Fruit fly (Drosophila melanogaster) whole organism, embryonic: ENCODE results near the gene sesB.

ENCODE experiments used
- Awh ChIP-seq: fragments of 200-800 bp; sonication (Bioruptor generic); IDR thresholded peaks from 2 replicates; pipeline ENCODE4, ENCODE4 v1.3.6; 2022; ENCODE audit warnings: missing biosample characterization, missing genetic modification characterization
- BEAF-32 ChIP-seq: fragments of 200-800 bp; sonication (Bioruptor generic); optimal IDR thresholded peaks from 3 replicates; lab custom pipeline; 2017; ENCODE audit warnings: missing biosample characterization, missing genetic modification characterization, mild to moderate bottlenecking, moderate library complexity, missing genetic modification reagents
- CG10321 ChIP-seq: fragments of 200-800 bp; sonication (Bioruptor generic); IDR thresholded peaks from 2 replicates; pipeline ENCODE4 v1.3.6; 2022; ENCODE audit warnings: missing biosample characterization, missing genetic modification characterization
- CG12942 ChIP-seq: fragments of 200-800 bp; sonication (Bioruptor generic); optimal IDR thresholded peaks from 3 replicates; lab custom pipeline; 2016; ENCODE audit warnings: missing biosample characterization, missing genetic modification characterization
- CG14014 ChIP-seq: fragments of 200-800 bp; sonication (Bioruptor generic); IDR thresholded peaks from 2 replicates; pipeline ENCODE4 v1.3.6; 2022; ENCODE audit warnings: missing biosample characterization, missing genetic modification characterization
- CG15073 ChIP-seq: fragments of 200-800 bp; sonication (Bioruptor generic); optimal IDR thresholded peaks from 2 replicates; lab custom pipeline; 2016; ENCODE audit warnings: missing biosample characterization, missing genetic modification characterization
- CG1529 ChIP-seq: fragments of 200-800 bp; sonication (Bioruptor generic); optimal IDR thresholded peaks from 3 replicates; lab custom pipeline; 2018; ENCODE audit warnings: missing biosample characterization, missing genetic modification characterization
- CG15696 ChIP-seq: fragments of 200-800 bp; sonication (Bioruptor generic); optimal IDR thresholded peaks from 2 replicates; lab custom pipeline; 2019; ENCODE audit warnings: missing biosample characterization, mild to moderate bottlenecking, missing genetic modification characterization, moderate library complexity
- CG16813 ChIP-seq: fragments of 200-800 bp; sonication (Bioruptor generic); IDR thresholded peaks from 3 replicates; pipeline ENCODE4 v1.3.6; 2022; ENCODE audit warnings: missing biosample characterization, missing genetic modification characterization; ENCODE audit not compliant: partially characterized antibody
- CG17186 ChIP-seq: fragments of 200-800 bp; sonication (Bioruptor generic); optimal IDR thresholded peaks from 3 replicates; lab custom pipeline; 2017; ENCODE audit warnings: missing biosample characterization, missing genetic modification reagents, missing genetic modification characterization
- CG2129 ChIP-seq: fragments of 200-800 bp; sonication (Bioruptor generic); IDR thresholded peaks from 2 replicates; pipeline ENCODE4 v1.3.6; 2022; ENCODE audit warnings: missing biosample characterization, missing genetic modification characterization; ENCODE audit not compliant: partially characterized antibody
- CG3163 ChIP-seq: fragments of 200-800 bp; sonication (Bioruptor generic); optimal IDR thresholded peaks from 3 replicates; lab custom pipeline; 2016; ENCODE audit warnings: missing biosample characterization, missing genetic modification characterization
- CG3726 ChIP-seq: fragments of 200-800 bp; sonication (Bioruptor generic); IDR thresholded peaks from 3 replicates; pipeline ENCODE4, ENCODE4 v1.3.6; 2022; ENCODE audit warnings: missing biosample characterization, missing genetic modification characterization
- CG3995 ChIP-seq: fragments of 200-800 bp; sonication (Bioruptor generic); optimal IDR thresholded peaks from 3 replicates; lab custom pipeline; 2016; ENCODE audit warnings: missing biosample characterization, missing genetic modification characterization
- CG4854 ChIP-seq: fragments of 200-800 bp; sonication (Bioruptor generic); optimal IDR thresholded peaks from 2 replicates; lab custom pipeline; 2016; ENCODE audit warnings: missing biosample characterization, missing genetic modification characterization, inconsistent platforms
- CG6791 ChIP-seq: fragments of 200-800 bp; sonication (Bioruptor generic); IDR thresholded peaks from 3 replicates; pipeline ENCODE4 v1.3.6; 2022; ENCODE audit warnings: missing biosample characterization, missing genetic modification characterization; ENCODE audit not compliant: partially characterized antibody
- CG8478 ChIP-seq: fragments of >200 bp; optimal IDR thresholded peaks from 2 replicates; lab custom pipeline; 2018
- CG9609 ChIP-seq: fragments of 200-800 bp; sonication (Bioruptor generic); optimal IDR thresholded peaks from 3 replicates; lab custom pipeline; 2016; ENCODE audit warnings: missing biosample characterization, missing genetic modification characterization
- Deaf1 ChIP-seq: fragments of 200-800 bp; optimal IDR thresholded peaks from 3 replicates; lab custom pipeline; 2019; ENCODE audit warnings: missing biosample characterization, mild to moderate bottlenecking, missing genetic modification characterization, moderate library complexity
- Dref ChIP-seq: fragments of 200-800 bp; sonication (Bioruptor generic); IDR thresholded peaks from 2 replicates; pipeline ENCODE4 v1.3.6; 2022; ENCODE audit warnings: missing biosample characterization, missing genetic modification characterization
- ERR ChIP-seq: fragments of 200-800 bp; sonication (Bioruptor generic); optimal IDR thresholded peaks from 2 replicates; lab custom pipeline; 2016; ENCODE audit warnings: missing biosample characterization, missing genetic modification characterization
- Fer2 ChIP-seq: fragments of 200-800 bp; sonication (Bioruptor generic); optimal IDR thresholded peaks from 2 replicates; lab custom pipeline; 2018; ENCODE audit warnings: missing biosample characterization, mild to moderate bottlenecking, missing genetic modification characterization, moderate library complexity
- HLH54F ChIP-seq: fragments of 200-800 bp; sonication (Bioruptor generic); optimal IDR thresholded peaks from 3 replicates; lab custom pipeline; 2016; ENCODE audit warnings: missing biosample characterization, missing genetic modification characterization
- Hr39 ChIP-seq: fragments of >200 bp; optimal IDR thresholded peaks from 2 replicates; lab custom pipeline; 2017
- Lhr ChIP-seq: fragments of 200-800 bp; sonication (Bioruptor generic); optimal IDR thresholded peaks from 3 replicates; lab custom pipeline; 2017; ENCODE audit warnings: mild to moderate bottlenecking, missing biosample characterization, missing genetic modification reagents, missing genetic modification characterization
- MESR4 ChIP-seq: fragments of 200-800 bp; sonication (Bioruptor generic); optimal IDR thresholded peaks from 2 replicates; lab custom pipeline; 2018; ENCODE audit warnings: missing biosample characterization, mild to moderate bottlenecking, missing genetic modification characterization, moderate library complexity
- Rx ChIP-seq: fragments of 200-800 bp; sonication (Bioruptor generic); IDR thresholded peaks from 2 replicates; pipeline ENCODE4 v1.3.6; 2022; ENCODE audit warnings: missing biosample characterization, missing genetic modification characterization
- Side ChIP-seq: fragments of 200-800 bp; sonication (Bioruptor generic); optimal IDR thresholded peaks from 2 replicates; lab custom pipeline; 2016; ENCODE audit warnings: missing biosample characterization, missing genetic modification characterization
- Sin3A ChIP-seq: fragments of >200 bp; optimal IDR thresholded peaks from 2 replicates; lab custom pipeline; 2018
- ato ChIP-seq: fragments of 200-800 bp; sonication (Bioruptor generic); IDR thresholded peaks from 2 replicates; pipeline ENCODE4 v1.3.6; 2022; ENCODE audit warnings: missing biosample characterization, missing genetic modification characterization; ENCODE audit not compliant: partially characterized antibody
- bbx ChIP-seq: fragments of 200-800 bp; sonication (Bioruptor generic); IDR thresholded peaks from 2 replicates; pipeline ENCODE4 v1.3.6; 2022; ENCODE audit warnings: missing biosample characterization, missing genetic modification characterization; ENCODE audit not compliant: partially characterized antibody
- bsh ChIP-seq, 2 experiments: fragments of 200-800 bp; sonication (Bioruptor generic); optimal IDR thresholded peaks; 2 replicates each; lab custom pipeline; 2017 to 2018; ENCODE audit warnings: mild to moderate bottlenecking in 2 of 2, missing biosample characterization in 2 of 2, missing genetic modification characterization in 2 of 2, moderate library complexity in 1 of 2
- ci ChIP-seq: fragments of 200-800 bp; sonication (Bioruptor generic); IDR thresholded peaks from 3 replicates; pipeline ENCODE4 v1.3.6; 2022; ENCODE audit warnings: missing biosample characterization, missing genetic modification characterization
- crp ChIP-seq, 2 experiments: fragments of 200-800 bp; sonication (Bioruptor generic); optimal IDR thresholded peaks; 2 replicates in 1 of 2; 3 replicates in 1 of 2; lab custom pipeline; 2017; ENCODE audit warnings: missing biosample characterization in 2 of 2, missing genetic modification characterization in 2 of 2, mild to moderate bottlenecking in 1 of 2, moderate library complexity in 1 of 2
- dm ChIP-seq: fragments of 200-800 bp; sonication (Bioruptor generic); optimal IDR thresholded peaks from 3 replicates; lab custom pipeline; 2016; ENCODE audit warnings: missing biosample characterization, missing genetic modification characterization
- eve ChIP-seq, 2 experiments: fragments of >200 bp; optimal IDR thresholded peaks; 2 replicates each; lab custom pipeline; 2017; ENCODE audit warnings: missing biosample characterization in 2 of 2, missing genetic modification characterization in 2 of 2
- eyg ChIP-seq: fragments of 200-800 bp; sonication (Bioruptor generic); optimal IDR thresholded peaks from 3 replicates; lab custom pipeline; 2016; ENCODE audit warnings: missing biosample characterization, missing genetic modification characterization
- gsb-n ChIP-seq: fragments of 200-800 bp; sonication (Bioruptor generic); optimal IDR thresholded peaks from 3 replicates; lab custom pipeline; 2018; ENCODE audit warnings: missing biosample characterization, mild to moderate bottlenecking, missing genetic modification characterization
- hb ChIP-seq: fragments of 200-800 bp; sonication (Bioruptor generic); IDR thresholded peaks from 3 replicates; pipeline ENCODE4 v1.3.6; 2022; ENCODE audit warnings: missing biosample characterization, missing genetic modification characterization; ENCODE audit not compliant: partially characterized antibody
- kah ChIP-seq: fragments of 200-800 bp; sonication (Bioruptor generic); optimal IDR thresholded peaks from 2 replicates; lab custom pipeline; 2018; ENCODE audit warnings: missing biosample characterization, mild to moderate bottlenecking, missing genetic modification characterization
- knrl ChIP-seq: fragments of 200-800 bp; sonication (Bioruptor generic); IDR thresholded peaks from 3 replicates; pipeline ENCODE4 v1.3.6; 2022; ENCODE audit warnings: missing biosample characterization, missing genetic modification characterization; ENCODE audit not compliant: partially characterized antibody
- maf-S ChIP-seq: fragments of 200-800 bp; sonication (Bioruptor generic); optimal IDR thresholded peaks from 2 replicates; lab custom pipeline; 2016; ENCODE audit warnings: missing biosample characterization, missing genetic modification characterization
- mld ChIP-seq: fragments of 200-800 bp; sonication (Bioruptor generic); IDR thresholded peaks from 3 replicates; pipeline ENCODE4 v1.3.6; 2022; ENCODE audit warnings: missing biosample characterization, missing genetic modification characterization; ENCODE audit not compliant: partially characterized antibody
- org-1 ChIP-seq: fragments of 200-800 bp; sonication (Bioruptor generic); optimal IDR thresholded peaks from 2 replicates; lab custom pipeline; 2017; ENCODE audit warnings: missing biosample characterization, missing genetic modification characterization
- pros ChIP-seq: fragments of 200-800 bp; sonication (Bioruptor generic); optimal IDR thresholded peaks from 3 replicates; lab custom pipeline; 2019; ENCODE audit warnings: missing biosample characterization, mild to moderate bottlenecking, missing genetic modification characterization, moderate library complexity
- pum ChIP-seq: fragments of 200-800 bp; sonication (Bioruptor generic); optimal IDR thresholded peaks from 2 replicates; lab custom pipeline; 2016; ENCODE audit warnings: missing biosample characterization, missing genetic modification characterization
- sisA ChIP-seq: fragments of 200-800 bp; sonication (Bioruptor generic); IDR thresholded peaks from 2 replicates; pipeline ENCODE4 v1.3.6; 2022; ENCODE audit warnings: missing biosample characterization, missing genetic modification characterization
- tx ChIP-seq: fragments of 200-800 bp; sonication (Bioruptor generic); optimal IDR thresholded peaks from 2 replicates; lab custom pipeline; 2016; ENCODE audit warnings: missing biosample characterization, missing genetic modification characterization
- vnd ChIP-seq: fragments of 200-800 bp; sonication (Bioruptor generic); IDR thresholded peaks from 3 replicates; pipeline ENCODE4 v1.3.6; 2022; ENCODE audit warnings: missing biosample characterization, missing genetic modification characterization; ENCODE audit not compliant: partially characterized antibody
- wdn ChIP-seq: fragments of 200-800 bp; sonication (Bioruptor generic); IDR thresholded peaks from 2 replicates; pipeline ENCODE4 v1.3.6; 2022; ENCODE audit warnings: missing biosample characterization, missing genetic modification characterization

Gene sesB

DNA sequence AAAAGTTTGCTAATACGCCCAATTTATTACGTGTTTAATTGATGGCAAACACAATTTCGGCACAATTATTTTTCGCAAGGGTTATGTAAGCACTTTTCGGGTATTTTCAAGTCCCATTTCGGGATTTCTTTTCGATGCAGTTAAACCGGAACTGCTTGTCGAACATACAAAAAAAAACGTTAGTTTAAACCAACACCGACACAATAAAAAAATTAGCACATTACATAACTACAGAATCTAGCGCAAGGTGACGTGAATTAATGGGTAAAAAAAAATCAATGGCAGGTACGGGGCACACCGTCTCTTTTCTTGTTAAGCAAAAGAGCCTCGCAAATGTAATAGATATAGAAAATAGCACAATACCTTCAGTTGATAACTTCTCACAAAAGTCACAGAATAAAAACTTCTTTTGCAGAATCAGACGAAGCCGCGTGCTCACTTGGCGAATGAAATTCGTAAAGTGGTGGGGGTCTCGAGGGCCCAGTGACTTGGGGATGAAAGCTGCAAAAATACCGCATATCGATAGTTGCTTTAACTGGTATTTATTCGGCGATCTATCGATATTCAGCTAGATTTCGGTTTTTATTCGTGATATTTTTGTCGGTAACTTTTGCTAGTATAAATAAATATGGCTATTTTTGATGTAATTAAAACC, at the start of gene sesB, which contains the start of gene Ant2:
sesB (minus strand) TSS at position 516 of the 655 bp plus-strand sequence.
Ant2 (minus strand) TSS at position 465 of the 655 bp plus-strand sequence.
- TF ChIP-seq hb (GFP tag; lab: Robert Waterston, UW) (peak; percentile 64; the same call in 1 of the 3 replicates), sisA (GFP tag; lab: Robert Waterston, UW) (no peak), ERR (peak; percentile 37), CG3995 (GFP tag; lab: Kevin White, UChicago) (peak; percentile 93), org-1 (GFP tag; lab: Kevin White, UChicago) (no peak), CG6791 (GFP tag; lab: Robert Waterston, UW) (peak; percentile 77), HLH54F (no peak), bbx (GFP tag; lab: Robert Waterston, UW) (peak; percentile 82), CG3163 (GFP tag; lab: Kevin White, UChicago) (no peak), pum (GFP tag; lab: Kevin White, UChicago) (no peak), Awh (no peak), CG4854 (no peak), CG1529 (GFP tag; lab: Kevin White, UChicago) (no peak), Hr39 (lab: Kevin White, UChicago) (no peak), Side (GFP tag; lab: Kevin White, UChicago) (no peak), CG12942 (no peak), CG17186 (GFP tag; lab: Kevin White, UChicago) (no peak), CG3726 (no peak), CG14014 (GFP tag; lab: Robert Waterston, UW) (no peak), MESR4 (GFP tag; lab: Kevin White, UChicago) (peak; percentile 75), maf-S (no peak), dm (GFP tag; lab: Kevin White, UChicago) (no peak), Lhr (GFP tag; lab: Kevin White, UChicago) (peak; percentile 27), CG15696 (tag; lab: Kevin White, UChicago) (no peak), wdn (GFP tag; lab: Robert Waterston, UW) (0 out of 2 replicates have a peak, but pooled peaks have one; percentile 12), knrl (GFP tag; lab: Robert Waterston, UW) (peak; percentile 76), vnd (GFP tag; lab: Robert Waterston, UW) (peak; percentile 71), CG16813 (GFP tag; lab: Robert Waterston, UW) (peak; percentile 76), pros (GFP tag; lab: Kevin White, UChicago) (no peak), crp (GFP tag; optimal IDR thresholded peaks at IDR 0.05; lab: Kevin White, UChicago) (no peak), Deaf1 (no peak), Sin3A (lab: Kevin White, UChicago) (no peak), bsh (GFP tag; optimal IDR thresholded peaks at IDR 0.05; lab: Kevin White, UChicago) (no peak), CG10321 (no peak), mld (GFP tag; lab: Robert Waterston, UW) (peak; percentile 35; the same call in 1 of the 3 replicates), CG8478 (no peak), Dref (GFP tag; lab: Robert Waterston, UW) (peak; percentile 76), CG15073 (no peak), Fer2 (tag; lab: Kevin White, UChicago) (no peak), eyg (GFP tag; lab: Kevin White, UChicago) (no peak), eve (GFP tag; optimal IDR thresholded peaks at IDR 0.05; lab: Kevin White, UChicago) (peak in 1 of 2 experiments; percentile 59), BEAF-32 (peak; percentile 81), ci (no peak; the same call in 2 of the 3 replicates), ato (GFP tag; lab: Robert Waterston, UW) (peak; percentile 46), kah (GFP tag; lab: Kevin White, UChicago) (no peak), tx (GFP tag; lab: Kevin White, UChicago) (no peak), gsb-n (tag; lab: Kevin White, UChicago) (no peak), CG2129 (GFP tag; lab: Robert Waterston, UW) (peak; percentile 53), Rx (no peak), CG9609 (GFP tag; lab: Kevin White, UChicago) (no peak)
